Fruit fly (Drosophila melanogaster) whole organism, embryonic: ENCODE results near the gene CG5565.
A peak's percentile ranks its signal among the peaks of the same experiment; 100 is the strongest.

Experiments used
- CG11093 ChIP-seq: fragments of 200-800 bp; sonication (Bioruptor generic); IDR thresholded peaks from 3 replicates; pipeline ENCODE4 v1.3.6; 2022; ENCODE audit warnings: missing biosample characterization, missing genetic modification characterization
- CG12155 ChIP-seq: fragments of 200-800 bp; sonication (Bioruptor generic); optimal IDR thresholded peaks from 3 replicates; lab custom pipeline; 2016; ENCODE audit warnings: missing biosample characterization, missing genetic modification characterization
- CG12391 ChIP-seq: fragments of 200-800 bp; sonication (Bioruptor generic); optimal IDR thresholded peaks from 3 replicates; lab custom pipeline; 2018; ENCODE audit warnings: missing biosample characterization, mild to moderate bottlenecking, missing genetic modification characterization, moderate library complexity
- CG12942 ChIP-seq: fragments of 200-800 bp; sonication (Bioruptor generic); optimal IDR thresholded peaks from 3 replicates; lab custom pipeline; 2016; ENCODE audit warnings: missing biosample characterization, missing genetic modification characterization
- CG15269 ChIP-seq: fragments of 200-800 bp; sonication (Bioruptor generic); optimal IDR thresholded peaks from 2 replicates; lab custom pipeline; 2018; ENCODE audit warnings: missing biosample characterization, mild to moderate bottlenecking, missing genetic modification characterization, moderate library complexity
- CG16863 ChIP-seq: fragments of 200-800 bp; sonication (Bioruptor generic); optimal IDR thresholded peaks from 3 replicates; lab custom pipeline; 2016; ENCODE audit warnings: missing biosample characterization, missing genetic modification characterization
- CG17328 ChIP-seq: fragments of 200-800 bp; sonication (Bioruptor generic); IDR thresholded peaks from 2 replicates; pipeline ENCODE4 v1.3.6; 2022; ENCODE audit warnings: missing biosample characterization, missing genetic modification characterization
- CG17385 ChIP-seq: fragments of 200-800 bp; sonication (Bioruptor generic); optimal IDR thresholded peaks from 3 replicates; lab custom pipeline; 2018; ENCODE audit warnings: missing biosample characterization, mild to moderate bottlenecking, missing genetic modification characterization
- CG2199 ChIP-seq: fragments of 200-800 bp; sonication (Bioruptor generic); IDR thresholded peaks from 3 replicates; pipeline ENCODE4 v1.3.6; 2022; ENCODE audit warnings: missing biosample characterization, missing genetic modification characterization
- CG2202 ChIP-seq: fragments of 200-800 bp; sonication (Bioruptor generic); optimal IDR thresholded peaks from 2 replicates; lab custom pipeline; 2018; ENCODE audit warnings: missing biosample characterization, mild to moderate bottlenecking, missing genetic modification characterization
- CG2889 ChIP-seq: fragments of 200-800 bp; sonication (Bioruptor generic); IDR thresholded peaks from 3 replicates; pipeline ENCODE4 v1.3.6; 2022; ENCODE audit warnings: missing biosample characterization, missing genetic modification characterization
- CG3726 ChIP-seq: fragments of 200-800 bp; sonication (Bioruptor generic); IDR thresholded peaks from 3 replicates; pipeline ENCODE4, ENCODE4 v1.3.6; 2022; ENCODE audit warnings: missing biosample characterization, missing genetic modification characterization
- CG4282 ChIP-seq: fragments of 200-800 bp; sonication (Bioruptor generic); optimal IDR thresholded peaks from 2 replicates; lab custom pipeline; 2016; ENCODE audit warnings: missing biosample characterization, missing genetic modification characterization
- CG4424 ChIP-seq: fragments of 200-800 bp; sonication (Bioruptor generic); optimal IDR thresholded peaks from 3 replicates; lab custom pipeline; 2016; ENCODE audit warnings: missing biosample characterization, missing genetic modification characterization
- CG4707 ChIP-seq: fragments of 200-800 bp; sonication (Bioruptor generic); optimal IDR thresholded peaks from 2 replicates; lab custom pipeline; 2018; ENCODE audit warnings: missing biosample characterization, mild to moderate bottlenecking, missing genetic modification characterization, moderate library complexity
- CG5245 ChIP-seq: fragments of 200-800 bp; sonication (Bioruptor generic); optimal IDR thresholded peaks from 3 replicates; lab custom pipeline; 2016; ENCODE audit warnings: missing biosample characterization, missing genetic modification characterization
- CG6765 ChIP-seq: fragments of 200-800 bp; sonication (Bioruptor generic); optimal IDR thresholded peaks from 3 replicates; lab custom pipeline; 2017; ENCODE audit warnings: missing biosample characterization, mild to moderate bottlenecking, missing genetic modification characterization
- CG7357 ChIP-seq: fragments of 200-800 bp; sonication (Bioruptor generic); IDR thresholded peaks from 3 replicates; pipeline ENCODE4 v1.3.6; 2022; ENCODE audit warnings: missing biosample characterization, missing genetic modification characterization
- CG7786 ChIP-seq: fragments of 200-800 bp; sonication (Bioruptor generic); optimal IDR thresholded peaks from 2 replicates; lab custom pipeline; 2016; ENCODE audit warnings: missing biosample characterization, missing genetic modification characterization
- CG9437 ChIP-seq: fragments of 200-800 bp; sonication (Bioruptor generic); optimal IDR thresholded peaks from 2 replicates; lab custom pipeline; 2018; ENCODE audit warnings: missing biosample characterization, mild to moderate bottlenecking, missing genetic modification characterization
- Camta ChIP-seq: fragments of 200-800 bp; sonication (Bioruptor generic); optimal IDR thresholded peaks from 2 replicates; lab custom pipeline; 2016; ENCODE audit warnings: missing biosample characterization, missing genetic modification characterization
- CrebB ChIP-seq: fragments of 200-800 bp; sonication (Bioruptor generic); optimal IDR thresholded peaks from 3 replicates; lab custom pipeline; 2018; ENCODE audit warnings: missing biosample characterization, mild to moderate bottlenecking, missing genetic modification characterization
- E2f2 ChIP-seq: fragments of 200-800 bp; sonication (Bioruptor generic); IDR thresholded peaks from 2 replicates; pipeline ENCODE4 v1.3.6; 2022; ENCODE audit warnings: missing biosample characterization, missing genetic modification characterization
- Eip74EF ChIP-seq, 2 experiments: fragments of 200-800 bp in 1 of 2; fragments of >200 bp in 1 of 2; sonication (Bioruptor generic) in 1 of 2; optimal IDR thresholded peaks; 2 replicates each; lab custom pipeline; 2017 to 2019; ENCODE audit warnings: missing biosample characterization in 2 of 2, missing genetic modification characterization in 2 of 2, mild to moderate bottlenecking in 1 of 2, moderate library complexity in 1 of 2
- HLH4C ChIP-seq: fragments of 200-800 bp; sonication (Bioruptor generic); IDR thresholded peaks from 3 replicates; pipeline ENCODE4 v1.3.6; 2022; ENCODE audit warnings: missing biosample characterization, missing genetic modification characterization; ENCODE audit not compliant: partially characterized antibody
- HLH54F ChIP-seq: fragments of 200-800 bp; sonication (Bioruptor generic); optimal IDR thresholded peaks from 3 replicates; lab custom pipeline; 2016; ENCODE audit warnings: missing biosample characterization, missing genetic modification characterization
- Hsf ChIP-seq: fragments of 200-800 bp; sonication (Bioruptor generic); optimal IDR thresholded peaks from 3 replicates; lab custom pipeline; 2016; ENCODE audit warnings: missing biosample characterization, missing genetic modification characterization
- Max ChIP-seq: fragments of 200-800 bp; sonication (Bioruptor generic); optimal IDR thresholded peaks from 2 replicates; lab custom pipeline; 2016; ENCODE audit warnings: missing biosample characterization, mild to moderate bottlenecking, missing genetic modification characterization
- NC2β ChIP-seq: fragments of 200-800 bp; sonication (Bioruptor generic); optimal IDR thresholded peaks from 2 replicates; lab custom pipeline; 2016; ENCODE audit warnings: missing biosample characterization, missing genetic modification characterization
- Nf-YB ChIP-seq: fragments of 200-800 bp; sonication (Bioruptor generic); optimal IDR thresholded peaks from 3 replicates; lab custom pipeline; 2019; ENCODE audit warnings: missing biosample characterization, mild to moderate bottlenecking, missing genetic modification characterization, moderate library complexity
- Optix ChIP-seq: fragments of 200-800 bp; sonication (Bioruptor generic); IDR thresholded peaks from 3 replicates; pipeline ENCODE4 v1.3.6; 2022; ENCODE audit warnings: missing biosample characterization, missing genetic modification characterization
- Poxn ChIP-seq: fragments of 200-800 bp; sonication (Bioruptor generic); IDR thresholded peaks from 2 replicates; pipeline ENCODE4 v1.3.6; 2022; ENCODE audit warnings: missing biosample characterization, missing genetic modification characterization
- Rfx ChIP-seq: fragments of 200-800 bp; sonication (Bioruptor generic); IDR thresholded peaks from 2 replicates; pipeline ENCODE4 v1.3.6; 2022; ENCODE audit warnings: missing biosample characterization, missing genetic modification characterization
- Scr ChIP-seq: fragments of 200-800 bp; sonication (Bioruptor generic); IDR thresholded peaks from 2 replicates; pipeline ENCODE4 v1.3.6; 2022; ENCODE audit warnings: missing biosample characterization, missing genetic modification characterization; ENCODE audit not compliant: partially characterized antibody
- Sox100B ChIP-seq: fragments of 200-800 bp; sonication (Bioruptor generic); optimal IDR thresholded peaks from 3 replicates; lab custom pipeline; 2018; ENCODE audit warnings: missing biosample characterization, mild to moderate bottlenecking, missing genetic modification characterization
- Trl ChIP-seq, 3 experiments: fragments of >200 bp in 2 of 3; fragments of 200-800 bp in 1 of 3; sonication (Bioruptor generic) in 1 of 3; optimal IDR thresholded peaks; 2 replicates in 1 of 3; 3 replicates in 2 of 3; lab custom pipeline; 2016 to 2017; ENCODE audit warnings: missing biosample characterization in 1 of 3, missing genetic modification characterization in 1 of 3
- YL-1 ChIP-seq: fragments of 200-800 bp; sonication (Bioruptor generic); optimal IDR thresholded peaks from 3 replicates; lab custom pipeline; 2017; ENCODE audit warnings: missing biosample characterization, mild to moderate bottlenecking, missing genetic modification characterization
- cas ChIP-seq: fragments of 200-800 bp; sonication (Bioruptor generic); IDR thresholded peaks from 2 replicates; pipeline ENCODE4 v1.3.6; 2022; ENCODE audit warnings: missing biosample characterization, missing genetic modification characterization
- cg ChIP-seq: fragments of 200-800 bp; sonication (Bioruptor generic); optimal IDR thresholded peaks from 3 replicates; lab custom pipeline; 2019; ENCODE audit warnings: missing biosample characterization, mild to moderate bottlenecking, missing genetic modification characterization, moderate library complexity
- corto ChIP-seq: fragments of 200-800 bp; sonication (Bioruptor generic); optimal IDR thresholded peaks from 2 replicates; lab custom pipeline; 2016; ENCODE audit warnings: missing biosample characterization, mild to moderate bottlenecking, missing genetic modification characterization, moderate library complexity
- emc ChIP-seq: fragments of 200-800 bp; sonication (Bioruptor generic); optimal IDR thresholded peaks from 2 replicates; lab custom pipeline; 2016; ENCODE audit warnings: missing biosample characterization, missing genetic modification characterization
- fd3F ChIP-seq: fragments of 200-800 bp; sonication (Bioruptor generic); optimal IDR thresholded peaks from 2 replicates; lab custom pipeline; 2018; ENCODE audit warnings: missing biosample characterization, mild to moderate bottlenecking, missing genetic modification characterization, moderate library complexity
- fd64A ChIP-seq: fragments of 200-800 bp; sonication (Bioruptor generic); optimal IDR thresholded peaks from 3 replicates; lab custom pipeline; 2018; ENCODE audit warnings: missing biosample characterization, mild to moderate bottlenecking, missing genetic modification characterization
- lbe ChIP-seq: fragments of 200-800 bp; sonication (Bioruptor generic); optimal IDR thresholded peaks from 2 replicates; lab custom pipeline; 2016; ENCODE audit warnings: missing biosample characterization, mild to moderate bottlenecking, missing genetic modification characterization
- luna ChIP-seq: fragments of 200-800 bp; sonication (Bioruptor generic); optimal IDR thresholded peaks from 2 replicates; lab custom pipeline; 2016; ENCODE audit warnings: missing biosample characterization, missing genetic modification characterization
- mam ChIP-seq: fragments of 200-800 bp; sonication (Bioruptor generic); optimal IDR thresholded peaks from 3 replicates; lab custom pipeline; 2016; ENCODE audit warnings: missing biosample characterization, missing genetic modification characterization
- otp ChIP-seq: fragments of 200-800 bp; sonication (Bioruptor generic); IDR thresholded peaks from 3 replicates; pipeline ENCODE4, ENCODE4 v1.3.6; 2022; ENCODE audit warnings: missing biosample characterization, missing genetic modification characterization
- sima ChIP-seq: fragments of 200-800 bp; sonication (Bioruptor generic); optimal IDR thresholded peaks from 2 replicates; lab custom pipeline; 2016; ENCODE audit warnings: missing biosample characterization, missing genetic modification characterization
- trh ChIP-seq: fragments of 200-800 bp; sonication (Bioruptor generic); optimal IDR thresholded peaks from 2 replicates; lab custom pipeline; 2016; ENCODE audit warnings: missing biosample characterization, missing genetic modification characterization
- tup ChIP-seq: fragments of 200-800 bp; sonication (Bioruptor generic); optimal IDR thresholded peaks from 2 replicates; lab custom pipeline; 2016; ENCODE audit warnings: missing biosample characterization, mild to moderate bottlenecking, missing genetic modification characterization, moderate library complexity
- wek ChIP-seq: fragments of 200-800 bp; sonication (Bioruptor generic); optimal IDR thresholded peaks from 3 replicates; lab custom pipeline; 2018; ENCODE audit warnings: missing biosample characterization, mild to moderate bottlenecking, missing genetic modification characterization, moderate library complexity

CG5565 gene

dm6 chr2L:1316422-1316821 lies 39.3 kb downstream of the CG5565 start (continued):
- TF ChIP-seq CG5245 (GFP tag; lab: Kevin White, UChicago) (no peak), Sox100B (GFP tag; lab: Kevin White, UChicago) (no peak), CG17385 (GFP tag; lab: Kevin White, UChicago) (peak; percentile 19), Camta (no peak), fd3F (GFP tag; lab: Kevin White, UChicago) (no peak), HLH54F (GFP tag; lab: Kevin White, UChicago) (peak; percentile 30), CG4424 (peak; percentile 10), Rfx (GFP tag; lab: Robert Waterston, UW) (peak; percentile 48), cas (no peak), YL-1 (GFP tag; lab: Kevin White, UChicago) (no peak), luna (GFP tag; lab: Kevin White, UChicago) (no peak), CG2199 (GFP tag; lab: Robert Waterston, UW) (no peak), cg (GFP tag; lab: Kevin White, UChicago) (no peak), CrebB (no peak), HLH4C (GFP tag; lab: Robert Waterston, UW) (no peak), CG3726 (GFP tag; lab: Robert Waterston, UW) (no peak), Max (no peak), emc (no peak), tup (GFP tag; lab: Kevin White, UChicago) (no peak), Nf-YB (GFP tag; lab: Kevin White, UChicago) (no peak), CG2889 (GFP tag; lab: Robert Waterston, UW) (no peak), CG6765 (GFP tag; lab: Kevin White, UChicago) (no peak), CG17328 (peak; percentile 61), Scr (GFP tag; lab: Robert Waterston, UW) (no peak), CG15269 (peak; percentile 35), mam (GFP tag; lab: Kevin White, UChicago) (no peak), CG7357 (GFP tag; lab: Robert Waterston, UW) (0 out of 3 replicates have a peak, but pooled peaks have one; percentile 36), fd64A (no peak), CG12942 (GFP tag; lab: Kevin White, UChicago) (no peak), sima (GFP tag; lab: Kevin White, UChicago) (no peak), Optix (peak; percentile 55; the same call in 2 of the 3 replicates), CG16863 (GFP tag; lab: Kevin White, UChicago) (peak; percentile 30), Hsf (GFP tag; lab: Kevin White, UChicago) (peak; percentile 15), CG4282 (GFP tag; lab: Kevin White, UChicago) (no peak), Trl (optimal IDR thresholded peaks at IDR 0.05; lab: Kevin White, UChicago) (no peak), Trl (GFP tag; optimal IDR thresholded peaks at IDR 0.05; lab: Kevin White, UChicago) (no peak), NC2β (GFP tag; lab: Kevin White, UChicago) (no peak), CG2202 (no peak), CG12391 (tag; lab: Kevin White, UChicago) (peak; percentile 22), CG12155 (GFP tag; lab: Kevin White, UChicago) (no peak), lbe (GFP tag; lab: Kevin White, UChicago) (no peak), trh (GFP tag; lab: Kevin White, UChicago) (no peak), CG4707 (GFP tag; lab: Kevin White, UChicago) (no peak), corto (GFP tag; lab: Kevin White, UChicago) (no peak), E2f2 (peak; percentile 17; the same call in 1 of the 2 replicates), CG7786 (GFP tag; lab: Kevin White, UChicago) (peak; percentile 9), wek (GFP tag; lab: Kevin White, UChicago) (no peak), CG11093 (GFP tag; lab: Robert Waterston, UW) (no peak), CG9437 (GFP tag; lab: Kevin White, UChicago) (no peak), Eip74EF (GFP tag; optimal IDR thresholded peaks at IDR 0.05; lab: Kevin White, UChicago) (no peak), Poxn (GFP tag; lab: Robert Waterston, UW) (no peak), otp (GFP tag; lab: Robert Waterston, UW) (0 out of 3 replicates have a peak, but pooled peaks have one; percentile 12)
